Worm (Caenorhabditis elegans) whole organism, early embryonic: ENCODE data around the gene cdr-3.

Experiments used
- B0310.2 ChIP-seq: sonication (generic microtip); optimal IDR thresholded peaks from 2 replicates; lab custom pipeline; 2016; ENCODE audit warnings: mild to moderate bottlenecking, missing genetic modification characterization, missing compliant biosample characterization
- ama-1 ChIP-seq: fragments of 150-350 bp; optimal IDR thresholded peaks from 2 replicates; lab custom pipeline; 2014
- ceh-36 ChIP-seq: sonication (generic microtip); optimal IDR thresholded peaks from 2 replicates; lab custom pipeline; 2016; ENCODE audit warnings: missing genetic modification characterization, inconsistent platforms, missing compliant biosample characterization
- flt-1 ChIP-seq: fragments of 200-800 bp; sonication (Bioruptor generic); IDR thresholded peaks from 2 replicates; pipeline ENCODE4 v1.3.6; 2022; ENCODE audit warnings: missing genetic modification characterization, missing compliant biosample characterization
- hnd-1 ChIP-seq: sonication (generic microtip); optimal IDR thresholded peaks from 2 replicates; lab custom pipeline; 2016; ENCODE audit warnings: missing genetic modification characterization, missing compliant biosample characterization
- tra-4 ChIP-seq: sonication (generic microtip); optimal IDR thresholded peaks from 2 replicates; lab custom pipeline; 2017; ENCODE audit warnings: missing genetic modification characterization, missing compliant biosample characterization

- TF ChIP-seq ceh-36 = no peak
- TF ChIP-seq ama-1 = no peak
- no peak for TF ChIP-seq tra-4
- no peak for TF ChIP-seq flt-1 (GFP tag; lab: Robert Waterston, UW)
- TF ChIP-seq hnd-1 = no peak
- TF ChIP-seq B0310.2 (tag; lab: Kevin White, UChicago) = no peak
Observed at ce11 chrV:12427826-12428225, 10.6 kb upstream of the cdr-3 start.
